Fruit fly (Drosophila melanogaster): ENCODE data around the gene CG34382.

The CG34382 gene

dm6 chr3L:9897164-9897783 is 18.5 kb downstream of the CG34382 start (continued):
- TF ChIP-seq corto (GFP tag; optimal IDR thresholded peaks at IDR 0.05) (no peak), org-1 (GFP tag; optimal IDR thresholded peaks at IDR 0.05) (no peak), her (GFP tag; optimal IDR thresholded peaks at IDR 0.05) (no peak), D19A (tag; optimal IDR thresholded peaks at IDR 0.05) (no peak), CG6683 (GFP tag; optimal IDR thresholded peaks at IDR 0.05) (no peak), Jarid2 (GFP tag; optimal IDR thresholded peaks at IDR 0.05) (no peak), cato (GFP tag; optimal IDR thresholded peaks at IDR 0.05; ENCODE audit: borderline replicate concordance) (no peak), esg (GFP tag; conservative IDR thresholded peaks at IDR 0.05) (no peak), CG17802 (tag; optimal IDR thresholded peaks at IDR 0.05) (no peak), rib (GFP tag; IDR thresholded peaks at IDR 0.05) (peak; percentile 72), hbn (GFP tag; IDR thresholded peaks at IDR 0.05; ENCODE audit: partially characterized antibody) (no peak), CG11504 (tag; optimal IDR thresholded peaks at IDR 0.05) (no peak), Rfx (GFP tag; IDR thresholded peaks at IDR 0.05) (no peak), sug (tag; optimal IDR thresholded peaks at IDR 0.05) (peak; percentile 39), CG9876 (GFP tag; optimal IDR thresholded peaks at IDR 0.05) (no peak), kay (GFP tag; optimal IDR thresholded peaks at IDR 0.05) (peak; percentile 7), CG17361 (GFP tag; IDR thresholded peaks at IDR 0.05) (no peak), CG33557 (GFP tag; optimal IDR thresholded peaks at IDR 0.05) (no peak), chif (GFP tag; optimal IDR thresholded peaks at IDR 0.05) (no peak), kah (GFP tag; optimal IDR thresholded peaks at IDR 0.05) (no peak), CG9797 (GFP tag; optimal IDR thresholded peaks at IDR 0.05) (no peak), grn (GFP tag; optimal IDR thresholded peaks at IDR 0.05) (no peak), Ravus (GFP tag; IDR thresholded peaks at IDR 0.05) (no peak), CG12744 (GFP tag; optimal IDR thresholded peaks at IDR 0.05) (no peak), CG3847 (GFP tag; IDR thresholded peaks at IDR 0.05) (no peak), al (GFP tag; IDR thresholded peaks at IDR 0.05) (no peak), repo (GFP tag; optimal IDR thresholded peaks at IDR 0.05) (no peak), CG15696 (tag; optimal IDR thresholded peaks at IDR 0.05) (no peak), CG31441 (GFP tag; IDR thresholded peaks at IDR 0.05) (no peak), CTCF (GFP tag; optimal IDR thresholded peaks at IDR 0.05) (no peak), seq (GFP tag; IDR thresholded peaks at IDR 0.05) (no peak), Hey (tag; optimal IDR thresholded peaks at IDR 0.05) (no peak), Hsf (GFP tag; optimal IDR thresholded peaks at IDR 0.05) (no peak), Pdp1 (GFP tag; optimal IDR thresholded peaks at IDR 0.05) (peak in 1 of 2 experiments; percentile 2), GATAe (GFP tag; conservative IDR thresholded peaks at IDR 0.05) (no peak), CG2202 (tag; optimal IDR thresholded peaks at IDR 0.05) (no peak), shn (GFP tag; optimal IDR thresholded peaks at IDR 0.05) (peak; percentile 27), Hr3 (GFP tag; optimal IDR thresholded peaks at IDR 0.05) (no peak), fd64A (GFP tag; optimal IDR thresholded peaks at IDR 0.05) (no peak), CG8478 (optimal IDR thresholded peaks at IDR 0.05) (no peak), CG11398 (GFP tag; optimal IDR thresholded peaks at IDR 0.05) (no peak), CG6654 (GFP tag; optimal IDR thresholded peaks at IDR 0.05) (no peak), trem (tag; optimal IDR thresholded peaks at IDR 0.05) (no peak), br (optimal IDR thresholded peaks at IDR 0.05) (no peak), hkb (optimal IDR thresholded peaks at IDR 0.05) (no peak), hkb (GFP tag; IDR thresholded peaks at IDR 0.05) (peak; percentile 33; the same call in 1 of the 2 replicates)
